Worm (Caenorhabditis elegans): ENCODE measurements around the gene Y38C1AA.6.
A peak's percentile ranks its signal among the peaks of the same experiment; 100 is the strongest.

Gene Y38C1AA.6

DNA sequence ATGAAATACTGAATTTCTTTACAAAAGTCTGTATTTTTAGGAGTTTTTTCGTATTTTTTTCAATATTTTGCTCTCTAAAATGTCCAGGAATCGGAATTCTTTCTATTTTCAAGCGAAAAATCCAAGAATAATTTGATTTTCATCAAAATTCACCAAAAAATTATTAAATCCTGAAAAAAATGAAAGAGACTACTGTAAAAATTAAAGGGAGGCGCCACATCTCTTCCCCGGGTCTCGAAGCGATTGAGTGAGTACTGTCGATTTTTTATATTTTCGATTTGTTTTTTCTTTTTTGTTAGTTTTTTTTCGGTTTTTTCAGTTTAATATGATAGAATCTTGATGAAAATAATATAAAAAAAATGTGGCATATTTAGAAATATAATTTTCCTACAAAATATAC lies 20.9 kb downstream of the Y38C1AA.6 start:
- TF ChIP-seq nhr-2 (tag; optimal IDR thresholded peaks at IDR 0.05) (no peak), flh-1 (GFP tag; optimal IDR thresholded peaks at IDR 0.05) (no peak), pha-4 (tag; optimal IDR thresholded peaks at IDR 0.05) (no peak), unc-62 (GFP tag; optimal IDR thresholded peaks at IDR 0.05) (no peak), sem-2 (GFP tag; optimal IDR thresholded peaks at IDR 0.05) (no peak), blmp-1 (tag; optimal IDR thresholded peaks at IDR 0.05) (no peak), mab-5 (tag; optimal IDR thresholded peaks at IDR 0.05) (no peak), nhr-76 (tag; optimal IDR thresholded peaks at IDR 0.05) (no peak), ceh-39 (tag; optimal IDR thresholded peaks at IDR 0.05) (no peak), elt-1 (tag; optimal IDR thresholded peaks at IDR 0.05; ENCODE audit: borderline replicate concordance, insufficient read depth) (no peak), M03D4.4 (tag; optimal IDR thresholded peaks at IDR 0.05) (no peak), lsy-2 (tag; optimal IDR thresholded peaks at IDR 0.05) (no peak), elt-3 (tag; optimal IDR thresholded peaks at IDR 0.05) (no peak), snpc-4 (tag; optimal IDR thresholded peaks at IDR 0.05) (no peak), unc-120 (tag; optimal IDR thresholded peaks at IDR 0.05; ENCODE audit: poor library complexity, severe bottlenecking) (no peak), sptf-1 (tag; optimal IDR thresholded peaks at IDR 0.05) (no peak), nhr-12 (tag; optimal IDR thresholded peaks at IDR 0.05) (no peak)

DNA sequence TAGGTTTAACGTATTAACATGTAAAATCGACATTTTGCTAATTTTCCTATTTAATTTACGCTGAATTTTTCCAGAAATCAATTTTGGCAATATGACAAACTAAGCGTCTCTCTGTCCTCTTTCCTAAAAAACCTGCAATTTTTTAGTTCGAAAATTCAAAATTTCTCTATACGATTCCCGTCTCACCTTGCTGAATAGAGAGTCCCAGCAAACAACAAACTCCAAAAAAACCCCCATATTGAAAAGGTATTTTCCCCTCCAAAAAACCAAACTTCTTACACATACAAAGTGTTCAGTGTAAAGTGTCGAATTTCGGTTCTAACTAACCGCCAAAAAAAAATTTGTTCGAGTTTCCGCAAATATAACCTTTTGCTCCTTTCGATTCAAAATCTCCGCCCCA lies 21.6 kb downstream of the Y38C1AA.6 start, which contains the start of gene pnc-1:
TSS of gene pnc-1 (plus strand) at position 301 of the 400 bp plus-strand sequence.
- no peak for TF ChIP-seq nhr-12 (tag; optimal IDR thresholded peaks at IDR 0.05)
- TF ChIP-seq M03D4.4 (tag; optimal IDR thresholded peaks at IDR 0.05), result no peak
- TF ChIP-seq ceh-83 (GFP tag; optimal IDR thresholded peaks at IDR 0.05), result no peak
- no peak for TF ChIP-seq mep-1 (tag; optimal IDR thresholded peaks at IDR 0.05)
- TF ChIP-seq sptf-1 (tag; optimal IDR thresholded peaks at IDR 0.05), result no peak

DNA sequence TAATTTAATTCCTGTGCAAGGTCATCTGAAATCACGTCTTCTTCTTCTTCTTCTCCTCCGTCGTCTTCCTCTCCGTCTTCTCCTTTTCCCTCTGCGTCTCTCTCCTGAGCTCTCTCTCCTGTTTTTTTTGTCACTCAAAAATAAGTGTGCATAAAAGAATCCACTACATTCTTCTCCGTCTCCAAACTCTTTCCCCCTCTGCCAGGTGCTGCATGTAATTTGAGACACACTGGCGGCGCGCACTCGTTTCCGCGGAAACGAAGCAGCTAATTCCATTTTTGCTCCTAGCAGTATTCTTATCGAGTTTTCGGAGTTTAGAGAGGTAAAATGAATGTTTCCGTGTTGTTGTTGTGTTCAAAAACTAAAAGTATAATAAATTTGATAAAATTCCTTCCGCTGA lies 23.5 kb downstream of the Y38C1AA.6 start:
- TF ChIP-seq ces-1 (GFP tag; optimal IDR thresholded peaks at IDR 0.05) (peak; percentile 71), sptf-1 (tag; optimal IDR thresholded peaks at IDR 0.05) (no peak), hlh-1 (tag; optimal IDR thresholded peaks at IDR 0.05) (peak; percentile 23)

DNA sequence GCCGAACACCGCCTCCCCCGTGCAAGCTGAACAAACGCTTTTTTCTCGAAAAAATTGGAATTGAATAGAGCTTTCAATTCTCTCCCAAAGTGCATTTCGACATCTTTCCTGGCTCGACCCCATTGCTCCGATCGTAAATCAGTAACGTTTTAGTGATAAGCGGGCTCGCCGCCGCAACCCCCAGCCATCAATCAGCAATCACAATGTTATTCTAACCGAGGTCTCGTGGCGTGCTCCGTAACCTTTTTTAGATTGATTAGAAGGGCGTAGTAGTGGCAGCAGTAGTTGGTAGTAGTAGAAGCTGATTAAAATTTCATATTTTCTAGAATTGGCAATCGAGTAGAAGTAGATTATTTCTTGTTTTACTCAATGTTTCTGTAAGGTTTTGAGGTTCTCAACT lies 24.7 kb downstream of the Y38C1AA.6 start:
- TF ChIP-seq ceh-43 (GFP tag; optimal IDR thresholded peaks at IDR 0.05) (no peak), nhr-76 (tag; optimal IDR thresholded peaks at IDR 0.05) (no peak), elt-1 (tag; optimal IDR thresholded peaks at IDR 0.05; ENCODE audit: borderline replicate concordance, insufficient read depth) (no peak), sem-2 (GFP tag; optimal IDR thresholded peaks at IDR 0.05) (no peak)

DNA sequence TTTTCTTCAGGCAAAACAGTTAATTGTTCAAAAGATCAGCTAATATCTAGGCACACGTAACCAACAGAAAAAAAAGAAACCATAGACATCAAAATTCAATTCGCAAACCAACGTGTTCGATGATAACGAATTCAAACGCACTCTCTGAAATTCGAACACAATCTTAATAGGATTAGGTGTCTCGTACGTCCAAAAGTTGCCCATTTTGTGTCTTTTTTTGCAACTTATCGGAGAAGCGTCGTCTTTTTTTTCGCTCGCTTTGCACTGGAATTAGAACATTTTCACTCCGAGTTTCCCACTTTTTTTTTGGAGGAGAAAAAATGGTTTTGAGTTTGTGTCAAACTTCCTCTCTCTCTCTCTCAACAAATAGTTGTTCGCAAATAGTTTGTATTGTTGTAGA lies 26.5 kb downstream of the Y38C1AA.6 start:
- TF ChIP-seq ceh-83 (GFP tag; optimal IDR thresholded peaks at IDR 0.05), result no peak
- TF ChIP-seq nhr-2 (tag; optimal IDR thresholded peaks at IDR 0.05), result no peak
- TF ChIP-seq tbx-8 (GFP tag; optimal IDR thresholded peaks at IDR 0.05), result no peak
- TF ChIP-seq cnd-1 (tag; optimal IDR thresholded peaks at IDR 0.05), result no peak
- no peak for TF ChIP-seq unc-39 (tag; optimal IDR thresholded peaks at IDR 0.05)
- no peak for TF ChIP-seq hlh-1 (tag; optimal IDR thresholded peaks at IDR 0.05)
- no peak for TF ChIP-seq blmp-1 (tag; optimal IDR thresholded peaks at IDR 0.05)
- no peak for TF ChIP-seq lin-13 (tag; optimal IDR thresholded peaks at IDR 0.05)

DNA sequence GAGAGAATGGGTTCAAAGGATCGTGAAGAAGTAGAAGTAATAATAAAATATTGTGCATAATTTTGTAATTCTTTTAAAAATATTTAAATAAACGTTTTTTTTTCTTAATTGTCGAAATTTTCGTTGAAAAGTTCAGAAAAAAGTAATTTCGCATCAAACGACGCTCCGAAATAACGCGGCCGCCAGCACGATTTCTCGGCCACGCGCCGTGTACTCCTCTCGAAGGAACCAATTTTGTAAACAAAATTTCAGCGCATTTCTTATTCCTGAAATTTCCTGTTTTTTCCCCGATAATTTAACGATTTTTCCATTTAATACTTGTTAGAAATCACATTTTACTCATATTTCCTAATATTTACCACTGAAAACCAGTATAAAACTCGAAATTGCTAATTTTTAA lies 29.4 kb downstream of the Y38C1AA.6 start, which contains the start of gene Y38C1AA.12:
TSS of gene Y38C1AA.12 (plus strand) at position 211 of the 400 bp plus-strand sequence.
- TF ChIP-seq nhr-12 (tag; optimal IDR thresholded peaks at IDR 0.05) (no peak), lin-32 (GFP tag; optimal IDR thresholded peaks at IDR 0.05) (peak; percentile 6), flh-1 (GFP tag; optimal IDR thresholded peaks at IDR 0.05) (no peak), nhr-237 (tag; optimal IDR thresholded peaks at IDR 0.05) (peak; percentile 35), elt-3 (tag; optimal IDR thresholded peaks at IDR 0.05) (no peak), tbx-8 (GFP tag; optimal IDR thresholded peaks at IDR 0.05) (no peak), ceh-83 (GFP tag; optimal IDR thresholded peaks at IDR 0.05) (peak; percentile 11), lin-13 (tag; optimal IDR thresholded peaks at IDR 0.05) (peak; percentile 47), zip-8 (tag; optimal IDR thresholded peaks at IDR 0.05) (no peak), elt-1 (tag; optimal IDR thresholded peaks at IDR 0.05; ENCODE audit: borderline replicate concordance, insufficient read depth) (no peak), cnd-1 (tag; optimal IDR thresholded peaks at IDR 0.05) (peak; percentile 40), mep-1 (tag; optimal IDR thresholded peaks at IDR 0.05) (peak; percentile 17), M03D4.4 (tag; optimal IDR thresholded peaks at IDR 0.05) (peak; percentile 36), sptf-1 (tag; optimal IDR thresholded peaks at IDR 0.05) (peak; percentile 68), pha-4 (tag; optimal IDR thresholded peaks at IDR 0.05) (peak; percentile 61), mls-2 (tag; optimal IDR thresholded peaks at IDR 0.05) (peak; percentile 69), hlh-1 (tag; optimal IDR thresholded peaks at IDR 0.05) (no peak), ces-1 (GFP tag; optimal IDR thresholded peaks at IDR 0.05) (peak; percentile 19), lsy-2 (tag; optimal IDR thresholded peaks at IDR 0.05) (peak; percentile 59), drap-1 (GFP tag; optimal IDR thresholded peaks at IDR 0.05) (peak; percentile 24)
